Fruit fly (Drosophila melanogaster) whole organism, adult: Measurements from ENCODE around the gene CG15201.

Experiments used
- CG11617 ChIP-seq: fragments of 200-800 bp; sonication (Bioruptor generic); optimal IDR thresholded peaks from 2 replicates; lab custom pipeline; 2017; ENCODE audit warnings: mild to moderate bottlenecking, missing biosample characterization, missing genetic modification reagents, missing genetic modification characterization
- CG7101 ChIP-seq: fragments of 200-800 bp; sonication (Bioruptor generic); optimal IDR thresholded peaks from 2 replicates; lab custom pipeline; 2018; ENCODE audit warnings: missing biosample characterization, mild to moderate bottlenecking, missing genetic modification characterization, moderate library complexity
- Mnt ChIP-seq: fragments of 200-800 bp; sonication (Bioruptor generic); optimal IDR thresholded peaks from 2 replicates; lab custom pipeline; 2016; ENCODE audit warnings: missing biosample characterization, mild to moderate bottlenecking, missing genetic modification characterization
- bab1 ChIP-seq: fragments of 200-800 bp; sonication (Bioruptor generic); optimal IDR thresholded peaks from 3 replicates; lab custom pipeline; 2019; ENCODE audit warnings: missing biosample characterization, mild to moderate bottlenecking, missing genetic modification characterization, moderate library complexity
- kay ChIP-seq: fragments of 200-800 bp; sonication (Bioruptor generic); peaks from one replicate; lab custom pipeline; 2016; ENCODE audit warnings: missing biosample characterization, missing genetic modification characterization, borderline replicate concordance

- TF ChIP-seq bab1 (GFP tag; lab: Kevin White, UChicago) = no peak
- no peak for TF ChIP-seq kay (GFP tag; lab: Kevin White, UChicago)
- no peak for TF ChIP-seq CG7101 (tag; lab: Kevin White, UChicago)
- no peak for TF ChIP-seq Mnt (GFP tag; lab: Kevin White, UChicago)
- no peak for TF ChIP-seq CG11617 (GFP tag; lab: Kevin White, UChicago)
Measured at dm6 chrX:11144575-11144974, 655 bp downstream of the CG15201 start.
